Fruit fly (Drosophila melanogaster): ENCODE measurements around the gene CG11619.

- TF ChIP-seq CG8478 (optimal IDR thresholded peaks at IDR 0.05) (no peak), CTCF (optimal IDR thresholded peaks at IDR 0.05) (no peak)
Observed at dm6 chr3L:19020467-19020866, 32.3 kb upstream of the CG11619 start.
